Fruit fly (Drosophila melanogaster) Kc167 (cell line): ENCODE data around the gene CG6465.

Source experiments
- Myc ChIP-seq: fragments of >200 bp; optimal IDR thresholded peaks from 2 replicates; lab custom pipeline; 2017; ENCODE audit warnings: missing external identifiers
- Sin3A ChIP-seq: fragments of >200 bp; optimal IDR thresholded peaks from 2 replicates; lab custom pipeline; 2018; ENCODE audit warnings: missing external identifiers
- h ChIP-seq: fragments of >200 bp; optimal IDR thresholded peaks from 3 replicates; lab custom pipeline; 2018; ENCODE audit warnings: missing external identifiers
- insv ChIP-seq: fragments of >200 bp; optimal IDR thresholded peaks from 3 replicates; lab custom pipeline; 2018; ENCODE audit warnings: missing external identifiers
- psq ChIP-seq: fragments of >200 bp; optimal IDR thresholded peaks from 2 replicates; lab custom pipeline; 2017; ENCODE audit warnings: missing external identifiers
- ttk ChIP-seq: sonication (Bioruptor generic); optimal IDR thresholded peaks from 2 replicates; lab custom pipeline; 2017; ENCODE audit warnings: missing external identifiers

The CG6465 gene

dm6 chr3R:10677245-10677902, at the start of gene CG6465:
TSS of gene CG6465 (minus strand) at chr3R:10677251.
- TF ChIP-seq psq (lab: Kevin White, UChicago) (no peak), h (lab: Kevin White, UChicago) (no peak), Sin3A (lab: Kevin White, UChicago) (no peak), ttk (lab: Kevin White, UChicago) (no peak), insv (lab: Kevin White, UChicago) (no peak), Myc (lab: Kevin White, UChicago) (no peak)

- TF ChIP-seq ttk (lab: Kevin White, UChicago), result no peak
Observed at dm6 chr3R:10726714-10727113, 49.7 kb upstream of the CG6465 start.

dm6 chr3R:10714498-10714897, 37.4 kb upstream of the CG6465 start, which contains the start of gene CG4073:
TSS of gene CG4073 (plus strand) at chr3R:10714798.
- TF ChIP-seq insv (lab: Kevin White, UChicago), result no peak
- TF ChIP-seq h (lab: Kevin White, UChicago), result no peak
- TF ChIP-seq psq (lab: Kevin White, UChicago), result no peak
- no peak for TF ChIP-seq Sin3A (lab: Kevin White, UChicago)
- no peak for TF ChIP-seq ttk (lab: Kevin White, UChicago)

- no peak for TF ChIP-seq ttk (lab: Kevin White, UChicago)
- TF ChIP-seq insv (lab: Kevin White, UChicago), result no peak
Observed at dm6 chr3R:10711148-10711547, 34.1 kb upstream of the CG6465 start, which contains the start of gene CG14689. TSS of gene CG14689 (minus strand) at chr3R:10711248.

- TF ChIP-seq ttk (lab: Kevin White, UChicago) (no peak), psq (lab: Kevin White, UChicago) (no peak), Sin3A (lab: Kevin White, UChicago) (no peak), h (lab: Kevin White, UChicago) (no peak), Myc (lab: Kevin White, UChicago) (no peak)
Observed at dm6 chr3R:10709264-10709663, 32.2 kb upstream of the CG6465 start, which contains the start of gene CG31373. TSS of gene CG31373 (minus strand) at chr3R:10709364.

- no peak for TF ChIP-seq ttk (lab: Kevin White, UChicago)
Observed at dm6 chr3R:10708169-10708568, 31.1 kb upstream of the CG6465 start, which contains the start of gene CG31278. TSS of gene CG31278 (minus strand) at chr3R:10708340.

dm6 chr3R:10706763-10707162, 29.7 kb upstream of the CG6465 start, which contains the start of the genes CG31467 and CG14684:
TSS of gene CG31467 (minus strand) at chr3R:10706863.
TSS of gene CG14684 (plus strand) at chr3R:10706974.
- no peak for TF ChIP-seq insv (lab: Kevin White, UChicago)
- TF ChIP-seq psq (lab: Kevin White, UChicago), result no peak
- TF ChIP-seq ttk (lab: Kevin White, UChicago), result no peak
- no peak for TF ChIP-seq Sin3A (lab: Kevin White, UChicago)
- no peak for TF ChIP-seq Myc (lab: Kevin White, UChicago)
- TF ChIP-seq h (lab: Kevin White, UChicago), result no peak

dm6 chr3R:10704975-10705374, 27.9 kb upstream of the CG6465 start, which contains the start of gene CG31391:
TSS of gene CG31391 (minus strand) at chr3R:10705075.
- TF ChIP-seq h (lab: Kevin White, UChicago) (no peak), ttk (lab: Kevin White, UChicago) (no peak), Sin3A (lab: Kevin White, UChicago) (no peak), psq (lab: Kevin White, UChicago) (no peak), Myc (lab: Kevin White, UChicago) (no peak), insv (lab: Kevin White, UChicago) (no peak)

dm6 chr3R:10700638-10701037, 23.6 kb upstream of the CG6465 start:
- TF ChIP-seq psq (lab: Kevin White, UChicago) (no peak), Sin3A (lab: Kevin White, UChicago) (no peak), Myc (lab: Kevin White, UChicago) (no peak), insv (lab: Kevin White, UChicago) (no peak), h (lab: Kevin White, UChicago) (no peak)

- TF ChIP-seq h (lab: Kevin White, UChicago), result no peak
- no peak for TF ChIP-seq Sin3A (lab: Kevin White, UChicago)
- no peak for TF ChIP-seq ttk (lab: Kevin White, UChicago)
- no peak for TF ChIP-seq insv (lab: Kevin White, UChicago)
- TF ChIP-seq psq (lab: Kevin White, UChicago), result no peak
- no peak for TF ChIP-seq Myc (lab: Kevin White, UChicago)
Observed at dm6 chr3R:10699020-10699951, 22.2 kb upstream of the CG6465 start.

dm6 chr3R:10696371-10696777, 19.3 kb upstream of the CG6465 start, which contains the start of the genes pug, CG14683 and CG46459:
TSS of gene pug (plus strand) at chr3R:10696534.
TSS of gene CG14683 (plus strand) at chr3R:10696647.
TSS of gene CG46459 (plus strand) at chr3R:10696647.
- no peak for TF ChIP-seq psq (lab: Kevin White, UChicago)
- no peak for TF ChIP-seq insv (lab: Kevin White, UChicago)
- no peak for TF ChIP-seq h (lab: Kevin White, UChicago)
- TF ChIP-seq Myc (lab: Kevin White, UChicago), result no peak
